Fruit fly (Drosophila melanogaster) S2 (cell line): ENCODE results near the gene TkR99D.

Experiments
- CG8478 ChIP-seq: fragments of >200 bp; optimal IDR thresholded peaks from 2 replicates; lab custom pipeline; 2018
- CTCF ChIP-seq, 2 experiments: fragments of >200 bp; optimal IDR thresholded peaks; 2 replicates each; lab custom pipeline; 2018

DNA sequence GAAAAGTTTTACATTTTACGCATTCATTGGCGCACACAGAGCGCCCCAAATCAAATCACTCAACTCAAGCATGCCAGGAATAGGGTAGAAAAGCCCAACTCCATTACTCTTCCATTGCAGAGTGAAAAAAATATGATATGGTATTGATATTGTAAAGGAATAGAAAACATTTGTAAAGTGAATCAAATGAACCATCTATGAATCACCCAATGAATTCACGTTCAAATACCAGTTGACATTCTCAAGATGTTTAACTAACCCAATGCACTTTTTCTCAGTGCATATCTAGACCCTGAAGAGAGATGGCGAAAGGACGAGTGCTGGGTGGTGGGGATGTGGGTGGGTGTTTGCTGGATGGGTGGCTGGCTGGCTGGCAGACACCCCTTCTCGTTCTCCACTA is 9.3 kb upstream of the TkR99D start:
- TF ChIP-seq CG8478 (no peak), CTCF (optimal IDR thresholded peaks at IDR 0.05; lab: Kevin White, UChicago) (no peak)
